Worm (Caenorhabditis elegans): ENCODE results near the gene Y37E11B.2.

DNA sequence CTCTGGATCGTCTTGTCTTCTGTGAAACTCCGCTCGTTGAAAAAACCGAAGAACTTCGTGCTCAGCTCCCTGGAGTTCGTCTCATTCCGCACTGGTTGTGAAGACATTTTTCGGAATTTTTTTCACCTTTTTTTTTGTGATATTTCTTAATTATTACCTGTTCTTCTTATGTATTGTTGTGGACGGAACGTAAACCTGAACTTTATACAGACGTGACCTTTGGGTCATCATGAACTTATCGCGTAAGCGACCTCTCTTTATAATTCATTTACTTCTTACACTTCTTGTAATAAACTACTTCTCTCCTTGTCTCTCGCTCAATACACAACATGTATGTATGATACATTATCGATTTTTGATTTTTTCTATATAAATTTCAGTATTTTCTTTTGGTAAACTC lies 46.1 kb upstream of the Y37E11B.2 start, which contains the start of gene M57.1:
- TF ChIP-seq nhr-12 (tag; optimal IDR thresholded peaks at IDR 0.05) (no peak), ztf-11 (tag; optimal IDR thresholded peaks at IDR 0.05) (no peak), alr-1 (tag; optimal IDR thresholded peaks at IDR 0.05) (no peak), ama-1 (optimal IDR thresholded peaks at IDR 0.05) (no peak), mab-5 (tag; optimal IDR thresholded peaks at IDR 0.05) (no peak), nhr-237 (tag; optimal IDR thresholded peaks at IDR 0.05) (no peak), snpc-4 (tag; optimal IDR thresholded peaks at IDR 0.05) (no peak), unc-62 (GFP tag; optimal IDR thresholded peaks at IDR 0.05) (no peak), mbf-1 (tag; optimal IDR thresholded peaks at IDR 0.05) (no peak), aly-2 (tag; optimal IDR thresholded peaks at IDR 0.05) (no peak), nhr-11 (tag; optimal IDR thresholded peaks at IDR 0.05) (no peak), fos-1 (tag; optimal IDR thresholded peaks at IDR 0.05) (no peak), ZK546.5 (tag; optimal IDR thresholded peaks at IDR 0.05) (no peak)
